Worm (Caenorhabditis elegans) whole organism, young adult: ENCODE results near the gene M03F8.6.

ENCODE experiments used
- B0019.2 ChIP-seq: fragments of 200-800 bp; sonication (Bioruptor generic); conservative IDR thresholded peaks from 2 replicates; pipeline ENCODE4 v1.3.6; 2022; ENCODE audit warnings: missing genetic modification reagents, missing genetic modification characterization, missing compliant biosample characterization
- F33H1.4 ChIP-seq: fragments of 200-800 bp; sonication (Bioruptor generic); IDR thresholded peaks from 2 replicates; pipeline ENCODE4 v1.3.6; 2022; ENCODE audit warnings: missing genetic modification reagents, missing genetic modification characterization, missing compliant biosample characterization
- F39B2.1 ChIP-seq: fragments of 200-800 bp; sonication (Bioruptor generic); IDR thresholded peaks from 2 replicates; pipeline ENCODE4 v1.3.6; 2022; ENCODE audit warnings: missing genetic modification reagents, missing genetic modification characterization, missing compliant biosample characterization
- F49E8.2 ChIP-seq: sonication (generic microtip); optimal IDR thresholded peaks from 3 replicates; lab custom pipeline; 2017; ENCODE audit warnings: missing genetic modification characterization, mild to moderate bottlenecking, missing compliant biosample characterization, antibody characterized with exemption, moderate library complexity; ENCODE audit not compliant: insufficient read depth
- K11D2.4 ChIP-seq: fragments of 200-800 bp; sonication (Bioruptor generic); IDR thresholded peaks from 2 replicates; pipeline ENCODE4 v1.3.6; 2022; ENCODE audit warnings: missing genetic modification reagents, missing genetic modification characterization, missing compliant biosample characterization
- K12H6.12 ChIP-seq: fragments of 200-800 bp; sonication (Bioruptor generic); optimal IDR thresholded peaks from 2 replicates; lab custom pipeline; 2018; ENCODE audit warnings: mild to moderate bottlenecking, missing genetic modification characterization, missing compliant biosample characterization
- T07F8.4 ChIP-seq: sonication (generic microtip); optimal IDR thresholded peaks from 2 replicates; lab custom pipeline; 2016; ENCODE audit warnings: mild to moderate bottlenecking, missing genetic modification characterization, moderate library complexity, missing compliant biosample characterization
- athp-1 ChIP-seq: sonication (generic microtip); optimal IDR thresholded peaks from 2 replicates; lab custom pipeline; 2017; ENCODE audit warnings: mild to moderate bottlenecking, missing genetic modification characterization, missing compliant biosample characterization
- attf-3 ChIP-seq: fragments of 200-800 bp; sonication (Bioruptor generic); conservative IDR thresholded peaks from 2 replicates; pipeline ENCODE4 v1.3.6; 2022; ENCODE audit warnings: missing genetic modification reagents, missing genetic modification characterization, missing compliant biosample characterization
- attf-6 ChIP-seq: fragments of 200-800 bp; sonication (Bioruptor generic); IDR thresholded peaks from 2 replicates; pipeline ENCODE4 v1.3.6; 2022; ENCODE audit warnings: missing genetic modification reagents, missing genetic modification characterization, missing compliant biosample characterization
- bed-2 ChIP-seq: fragments of 200-800 bp; sonication (Bioruptor generic); IDR thresholded peaks from 2 replicates; pipeline ENCODE4 v1.3.6; 2022; ENCODE audit warnings: missing genetic modification reagents, missing genetic modification characterization, missing compliant biosample characterization
- ceh-100 ChIP-seq: fragments of 200-800 bp; sonication (Bioruptor generic); IDR thresholded peaks from 2 replicates; pipeline ENCODE4 v1.3.6; 2022; ENCODE audit warnings: missing genetic modification reagents, missing genetic modification characterization, missing compliant biosample characterization
- ceh-79 ChIP-seq: sonication (generic microtip); optimal IDR thresholded peaks from 2 replicates; lab custom pipeline; 2017; ENCODE audit warnings: mild to moderate bottlenecking, missing genetic modification characterization, missing compliant biosample characterization
- ceh-91 ChIP-seq: fragments of 200-800 bp; sonication (Bioruptor generic); IDR thresholded peaks from 2 replicates; pipeline ENCODE4 v1.3.6; 2022; ENCODE audit warnings: missing genetic modification reagents, missing genetic modification characterization, missing compliant biosample characterization
- chd-7 ChIP-seq: sonication (generic microtip); optimal IDR thresholded peaks from 2 replicates; lab custom pipeline; 2016; ENCODE audit warnings: mild to moderate bottlenecking, missing genetic modification characterization, moderate library complexity, missing compliant biosample characterization
- dpff-1 ChIP-seq: sonication (generic microtip); optimal IDR thresholded peaks from 2 replicates; lab custom pipeline; 2017; ENCODE audit warnings: mild to moderate bottlenecking, missing genetic modification characterization, missing compliant biosample characterization
- dpl-1 ChIP-seq: fragments of 150-350 bp; optimal IDR thresholded peaks from 2 replicates; lab custom pipeline; 2014; ENCODE audit warnings: missing biosample characterization, missing genetic modification reagents, missing genetic modification characterization
- efl-1 ChIP-seq: fragments of 150-350 bp; optimal IDR thresholded peaks from 2 replicates; lab custom pipeline; 2014; ENCODE audit warnings: missing biosample characterization, missing genetic modification reagents, missing genetic modification characterization
- egl-44 ChIP-seq: fragments of 200-800 bp; sonication (Bioruptor generic); IDR thresholded peaks from 2 replicates; pipeline ENCODE4 v1.3.6; 2022; ENCODE audit warnings: missing genetic modification reagents, missing genetic modification characterization, missing compliant biosample characterization
- egrh-3 ChIP-seq: fragments of 200-800 bp; sonication (Bioruptor generic); IDR thresholded peaks from 2 replicates; pipeline ENCODE4 v1.3.6; 2022; ENCODE audit warnings: missing genetic modification reagents, missing genetic modification characterization, missing compliant biosample characterization
- hlh-26 ChIP-seq: fragments of 200-800 bp; sonication (Bioruptor generic); conservative IDR thresholded peaks from 2 replicates; pipeline ENCODE4 v1.3.6; 2022; ENCODE audit warnings: missing genetic modification reagents, missing genetic modification characterization, missing compliant biosample characterization
- hrde-1 ChIP-seq: sonication (generic microtip); optimal IDR thresholded peaks from 2 replicates; lab custom pipeline; 2016; ENCODE audit warnings: missing genetic modification characterization, mild to moderate bottlenecking, missing compliant biosample characterization, moderate library complexity, missing genotype, missing genetic modification reagents, borderline replicate concordance
- lag-1 ChIP-seq: fragments of 200-800 bp; sonication (Bioruptor generic); IDR thresholded peaks from 2 replicates; pipeline ENCODE4 v1.3.6; 2022; ENCODE audit warnings: missing genetic modification reagents, missing genetic modification characterization, missing compliant biosample characterization
- let-607 ChIP-seq, 2 experiments: fragments of 200-800 bp in 1 of 2; sonication (Bioruptor generic) in 1 of 2; sonication (generic microtip) in 1 of 2; optimal IDR thresholded peaks; 2 replicates each; lab custom pipeline; 2016 to 2018; ENCODE audit warnings: mild to moderate bottlenecking in 2 of 2, missing compliant biosample characterization in 2 of 2, missing genetic modification characterization in 2 of 2, moderate library complexity in 2 of 2, missing genotype in 1 of 2
- lin-35 ChIP-seq, 3 experiments: fragments of 150-350 bp in 2 of 3; sonication (generic microtip) in 1 of 3; optimal IDR thresholded peaks; 2 replicates each; lab custom pipeline; 2014 to 2018; ENCODE audit warnings: missing biosample characterization in 3 of 3, missing genetic modification characterization in 3 of 3, missing genetic modification reagents in 3 of 3
- lin-54 ChIP-seq: fragments of 200-800 bp; sonication (Bioruptor generic); optimal IDR thresholded peaks from 2 replicates; lab custom pipeline; 2018; ENCODE audit warnings: mild to moderate bottlenecking, missing genetic modification characterization, missing compliant biosample characterization
- nfyb-1 ChIP-seq: fragments of 200-800 bp; sonication (Bioruptor generic); IDR thresholded peaks from 2 replicates; pipeline ENCODE4 v1.3.6; 2022; ENCODE audit warnings: missing genetic modification reagents, missing genetic modification characterization, missing compliant biosample characterization
- nhr-179 ChIP-seq: sonication (generic microtip); optimal IDR thresholded peaks from 2 replicates; lab custom pipeline; 2016; ENCODE audit warnings: mild to moderate bottlenecking, missing genetic modification characterization, missing compliant biosample characterization
- nhr-80 ChIP-seq: sonication (generic microtip); optimal IDR thresholded peaks from 2 replicates; lab custom pipeline; 2016; ENCODE audit warnings: missing genetic modification characterization, missing compliant biosample characterization
- rpc-1 ChIP-seq, 2 experiments: fragments of 150-350 bp in 1 of 2; sonication (generic microtip) in 1 of 2; optimal IDR thresholded peaks; 2 replicates each; lab custom pipeline; 2014 to 2018; ENCODE audit warnings: missing biosample characterization in 1 of 2, missing genetic modification characterization in 1 of 2, missing genetic modification reagents in 1 of 2, missing genotype in 1 of 2
- sdz-38 ChIP-seq: sonication (generic microtip); optimal IDR thresholded peaks from 2 replicates; lab custom pipeline; 2016; ENCODE audit warnings: missing genotype, missing genetic modification characterization, missing compliant biosample characterization
- sea-2 ChIP-seq: fragments of 200-800 bp; sonication (Bioruptor generic); IDR thresholded peaks from 2 replicates; pipeline ENCODE4 v1.3.6; 2022; ENCODE audit warnings: missing genetic modification characterization, missing compliant biosample characterization
- snpc-1.1 ChIP-seq: sonication (generic microtip); optimal IDR thresholded peaks from 2 replicates; lab custom pipeline; 2017; ENCODE audit warnings: missing genetic modification characterization, mild to moderate bottlenecking, missing compliant biosample characterization, antibody characterized with exemption, moderate library complexity, missing genotype, missing genetic modification reagents; ENCODE audit not compliant: insufficient read depth
- tbx-9 ChIP-seq: sonication (generic microtip); optimal IDR thresholded peaks from 2 replicates; lab custom pipeline; 2016; ENCODE audit warnings: borderline replicate concordance, missing genetic modification characterization, inconsistent platforms, missing compliant biosample characterization
- unc-130 ChIP-seq: sonication (generic microtip); optimal IDR thresholded peaks from 2 replicates; lab custom pipeline; 2016; ENCODE audit warnings: missing genetic modification reagents, missing genetic modification characterization, missing compliant biosample characterization
- zim-3 ChIP-seq: sonication (generic microtip); optimal IDR thresholded peaks from 2 replicates; lab custom pipeline; 2017; ENCODE audit warnings: mild to moderate bottlenecking, missing genetic modification characterization, moderate library complexity, missing compliant biosample characterization
- ztf-28 ChIP-seq: fragments of 200-800 bp; sonication (Bioruptor generic); IDR thresholded peaks from 2 replicates; pipeline ENCODE4 v1.3.6; 2022; ENCODE audit warnings: missing genetic modification reagents, missing genetic modification characterization, missing compliant biosample characterization
- ztf-3 ChIP-seq: fragments of 200-800 bp; sonication (Bioruptor generic); optimal IDR thresholded peaks from 2 replicates; lab custom pipeline; 2018; ENCODE audit warnings: mild to moderate bottlenecking, missing genetic modification characterization, missing compliant biosample characterization

Gene M03F8.6

DNA sequence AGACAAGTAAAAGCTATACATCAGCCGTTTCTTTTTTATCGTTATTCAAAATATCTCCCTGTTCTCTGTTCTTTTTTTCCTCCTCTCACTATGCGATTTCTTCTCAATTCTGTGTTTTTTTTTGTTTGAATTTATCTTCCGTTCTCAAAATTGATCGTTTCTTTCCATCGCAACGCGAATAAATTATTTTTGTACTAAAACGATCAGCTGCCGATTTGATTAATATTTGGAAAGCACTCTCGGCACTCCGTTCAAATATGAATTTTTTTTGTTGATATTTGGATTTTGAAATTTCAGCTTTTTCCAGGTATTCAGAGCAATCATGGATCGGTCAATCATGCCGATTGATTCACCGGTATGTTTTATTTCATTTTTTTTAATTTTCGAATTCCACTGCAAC lies 11.5 kb downstream of the M03F8.6 start, which contains the start of gene pst-1:
Gene pst-1, plus strand, starts transcription at position 301 of the 400 bp plus-strand sequence.
- TF ChIP-seq unc-130 = no peak
- TF ChIP-seq sdz-38 (tag; lab: Kevin White, UChicago) = no peak
- TF ChIP-seq nfyb-1 (GFP tag; lab: Robert Waterston, UW) = no peak
- no peak for TF ChIP-seq F33H1.4 (GFP tag; lab: Robert Waterston, UW)
- TF ChIP-seq, all 124 proteins: peak for 0

DNA sequence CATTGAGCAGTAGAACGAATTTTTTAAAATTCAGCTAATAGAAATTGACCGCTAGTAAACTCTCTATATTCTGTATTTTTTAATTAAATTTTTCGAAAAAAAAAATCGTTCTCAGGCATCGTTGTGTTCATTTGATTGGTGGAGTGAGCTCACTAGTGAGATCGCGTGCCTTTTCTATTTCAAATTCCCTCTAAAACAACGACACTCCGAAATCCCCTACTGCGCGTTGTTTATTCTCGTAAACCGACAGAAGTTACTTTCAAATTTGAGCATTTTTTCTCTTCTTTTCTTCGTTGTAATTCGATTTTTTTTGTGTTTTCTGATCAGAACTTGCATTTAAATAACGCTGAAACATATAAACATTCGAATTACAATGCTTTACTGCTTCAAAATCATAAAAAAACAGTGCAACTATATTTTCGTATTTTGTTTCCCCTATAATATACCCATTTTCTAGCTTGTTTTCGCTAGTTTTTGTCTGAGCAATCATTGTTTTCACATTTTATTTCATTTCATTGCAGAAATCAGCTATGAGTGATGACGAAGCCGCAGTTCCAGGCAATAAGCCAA lies 15.1 kb downstream of the M03F8.6 start, which contains the start of gene syf-3:
Gene syf-3, plus strand, starts transcription at position 520 of the 570 bp plus-strand sequence.
- TF ChIP-seq dpl-1 (GFP tag; lab: Kevin White, UChicago) (peak; percentile 87), efl-1 (GFP tag; lab: Kevin White, UChicago) (peak; percentile 83), lin-54 (GFP tag; lab: Kevin White, UChicago) (peak; percentile 96), lin-35 (GFP tag; optimal IDR thresholded peaks at IDR 0.05; lab: Kevin White, UChicago) (peak; percentile 55 to 93 (median 77)), attf-3 (peak; percentile 98), snpc-1.1 (no peak), chd-7 (tag; lab: Kevin White, UChicago) (no peak)
- TF ChIP-seq, all 124 proteins: peak for 5

DNA sequence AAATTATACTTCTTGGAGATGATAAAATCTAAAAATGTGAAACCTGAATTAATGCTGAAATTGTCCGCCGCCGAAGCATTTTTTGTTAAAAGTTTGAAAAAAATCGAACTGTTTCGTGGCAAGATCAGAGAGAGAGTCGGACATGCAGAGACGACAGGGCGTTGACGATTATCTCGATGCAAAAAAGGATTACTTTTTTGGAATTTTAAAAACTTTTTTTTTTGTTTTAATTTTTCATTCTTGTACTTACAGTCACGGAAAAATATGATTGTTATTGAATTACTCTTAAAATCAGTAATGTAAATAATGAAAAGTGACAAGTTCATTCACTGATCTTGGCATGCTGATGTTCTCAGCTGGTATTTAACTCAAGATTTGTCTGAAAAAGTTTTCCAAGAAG lies 18.0 kb downstream of the M03F8.6 start, which contains the start of the genes M03F8.5 and M03F8.7:
Gene M03F8.5, minus strand, starts transcription at position 101 of the 400 bp plus-strand sequence.
Gene M03F8.7, plus strand, starts transcription at position 249 of the 400 bp plus-strand sequence.
- TF ChIP-seq K12H6.12 (tag; lab: Kevin White, UChicago) (no peak), ztf-3 (GFP tag; lab: Kevin White, UChicago) (no peak), zim-3 (tag; lab: Kevin White, UChicago) (no peak), T07F8.4 (tag; lab: Kevin White, UChicago) (no peak), egl-44 (GFP tag; lab: Robert Waterston, UW) (no peak), let-607 (tag; optimal IDR thresholded peaks at IDR 0.05; lab: Kevin White, UChicago) (no peak), ceh-79 (tag; lab: Kevin White, UChicago) (no peak), ceh-91 (GFP tag; lab: Robert Waterston, UW) (no peak), tbx-9 (tag; lab: Kevin White, UChicago) (no peak), ceh-100 (GFP tag; lab: Robert Waterston, UW) (no peak), rpc-1 (optimal IDR thresholded peaks at IDR 0.05; lab: Kevin White, UChicago) (no peak), rpc-1 (tag; optimal IDR thresholded peaks at IDR 0.05; lab: Kevin White, UChicago) (no peak)

DNA sequence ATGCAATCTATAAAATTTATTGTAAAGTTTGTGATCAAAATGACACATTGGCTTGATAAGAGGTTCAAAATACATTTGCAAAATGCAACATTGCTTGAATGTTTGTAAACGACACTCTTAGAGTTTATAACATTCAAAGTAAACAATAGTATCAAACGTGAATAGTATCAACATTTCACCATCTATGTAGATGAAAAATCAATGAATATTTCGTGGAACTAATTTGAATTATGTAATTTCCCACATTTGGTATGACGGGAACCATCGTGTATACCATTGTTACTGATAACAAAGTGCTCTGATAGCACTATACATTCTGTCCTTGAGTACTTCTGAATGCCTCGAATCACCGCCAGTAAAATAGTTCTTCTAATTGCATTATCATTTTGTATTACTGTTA lies 24.1 kb downstream of the M03F8.6 start, which contains the start of gene galt-1:
Gene galt-1, plus strand, starts transcription at position 318 of the 400 bp plus-strand sequence.
- TF ChIP-seq K11D2.4 (GFP tag; lab: Robert Waterston, UW) (no peak), nhr-80 (tag; lab: Kevin White, UChicago) (peak; percentile 64), egl-44 (GFP tag; lab: Robert Waterston, UW) (no peak), B0019.2 (GFP tag; lab: Robert Waterston, UW) (no peak)

DNA sequence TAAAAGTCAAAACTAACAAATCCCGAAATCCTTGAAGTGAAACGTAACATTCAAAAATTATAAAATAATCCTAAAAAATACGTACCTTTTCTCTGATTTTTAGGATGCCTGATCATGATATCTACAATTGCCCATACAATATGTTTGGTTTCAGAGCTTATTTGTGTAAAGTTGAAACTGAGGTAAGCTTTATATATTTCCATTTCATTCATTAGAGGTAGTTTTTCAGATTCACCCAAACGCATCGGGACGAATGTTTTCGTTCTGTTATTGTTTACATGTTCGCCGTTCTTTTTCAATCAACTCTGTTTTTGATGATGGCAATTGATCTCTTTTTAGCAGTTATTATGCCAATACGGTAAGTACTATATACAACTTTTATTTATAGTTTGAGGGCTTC lies 26.6 kb downstream of the M03F8.6 start:
- TF ChIP-seq lag-1 (GFP tag; lab: Robert Waterston, UW) (no peak), nhr-179 (tag; lab: Kevin White, UChicago) (no peak), F49E8.2 (no peak), bed-2 (no peak), hrde-1 (tag; lab: Kevin White, UChicago) (no peak), dpff-1 (tag; lab: Kevin White, UChicago) (no peak), attf-6 (GFP tag; lab: Robert Waterston, UW) (no peak), athp-1 (tag; lab: Kevin White, UChicago) (no peak), hlh-26 (GFP tag; lab: Robert Waterston, UW) (no peak), F39B2.1 (GFP tag; lab: Robert Waterston, UW) (no peak), efl-1 (GFP tag; lab: Kevin White, UChicago) (no peak), ztf-28 (no peak), sea-2 (GFP tag; lab: Robert Waterston, UW) (no peak), egrh-3 (GFP tag; lab: Robert Waterston, UW) (no peak)
